Fruit fly (Drosophila melanogaster) whole organism, pupa: ENCODE data around the gene CG15930.

Experiments
- CG12605 ChIP-seq: fragments of 200-800 bp; sonication (Bioruptor generic); IDR thresholded peaks from 2 replicates; pipeline ENCODE4 v1.3.6; 2022; ENCODE audit warnings: missing biosample characterization, missing genetic modification characterization
- CG13204 ChIP-seq: fragments of 200-800 bp; sonication (Bioruptor generic); optimal IDR thresholded peaks from 2 replicates; lab custom pipeline; 2018; ENCODE audit warnings: missing biosample characterization, mild to moderate bottlenecking, missing genetic modification characterization, moderate library complexity
- CG34367 ChIP-seq: fragments of 200-800 bp; sonication (Bioruptor generic); optimal IDR thresholded peaks from 2 replicates; lab custom pipeline; 2018; ENCODE audit warnings: missing biosample characterization, mild to moderate bottlenecking, missing genetic modification characterization
- CG9948 ChIP-seq: fragments of 200-800 bp; sonication (Bioruptor generic); optimal IDR thresholded peaks from 2 replicates; lab custom pipeline; 2018; ENCODE audit warnings: missing biosample characterization, mild to moderate bottlenecking, missing genetic modification characterization, moderate library complexity
- Ets98B ChIP-seq: fragments of 200-800 bp; sonication (Bioruptor generic); IDR thresholded peaks from 2 replicates; pipeline ENCODE4 v1.3.6; 2022; ENCODE audit warnings: missing biosample characterization, missing genetic modification characterization
- Pif1A ChIP-seq: fragments of 200-800 bp; sonication (Bioruptor generic); optimal IDR thresholded peaks from 3 replicates; lab custom pipeline; 2016; ENCODE audit warnings: missing biosample characterization, missing genetic modification characterization
- Snoo ChIP-seq: fragments of 200-800 bp; sonication (Bioruptor generic); optimal IDR thresholded peaks from 3 replicates; lab custom pipeline; 2017; ENCODE audit warnings: missing biosample characterization, mild to moderate bottlenecking, missing genetic modification characterization, inconsistent platforms
- gl ChIP-seq: fragments of 200-800 bp; sonication (Bioruptor generic); optimal IDR thresholded peaks from 2 replicates; lab custom pipeline; 2018; ENCODE audit warnings: missing biosample characterization, mild to moderate bottlenecking, missing genetic modification characterization

DNA sequence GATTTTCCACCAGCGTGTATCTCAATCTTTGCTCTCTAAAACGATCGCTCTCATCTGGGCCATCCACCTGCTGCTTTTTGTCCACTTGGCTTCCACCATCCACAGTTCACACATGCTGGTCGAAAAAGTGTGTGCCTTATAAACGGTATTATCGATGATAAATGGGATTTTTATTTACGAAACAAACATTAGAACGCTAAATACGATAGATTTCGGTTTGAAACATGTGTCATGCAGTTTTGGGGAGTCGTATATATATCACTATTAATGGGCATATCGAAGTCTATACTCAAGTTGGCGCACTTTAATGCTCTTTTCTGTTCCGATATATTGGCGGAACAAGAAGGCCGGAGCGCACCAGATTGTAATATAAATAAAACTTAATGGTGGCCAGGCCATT lies 39.9 kb upstream of the CG15930 start:
- TF ChIP-seq gl (tag; lab: Kevin White, UChicago) (no peak), Snoo (tag; lab: Kevin White, UChicago) (no peak), CG9948 (no peak), CG13204 (GFP tag; lab: Kevin White, UChicago) (no peak), Pif1A (GFP tag; lab: Kevin White, UChicago) (no peak), CG12605 (GFP tag; lab: Robert Waterston, UW) (no peak), Ets98B (no peak), CG34367 (tag; lab: Kevin White, UChicago) (no peak)
